Worm (Caenorhabditis elegans) whole organism, young adult: ENCODE results near the gene acr-25.

Experiments used
- F49E8.2 ChIP-seq: sonication (generic microtip); optimal IDR thresholded peaks from 3 replicates; lab custom pipeline; 2017; ENCODE audit warnings: missing genetic modification characterization, mild to moderate bottlenecking, missing compliant biosample characterization, antibody characterized with exemption, moderate library complexity; ENCODE audit not compliant: insufficient read depth
- lsy-27 ChIP-seq: sonication (generic microtip); optimal IDR thresholded peaks from 2 replicates; lab custom pipeline; 2017; ENCODE audit warnings: missing genetic modification characterization, mild to moderate bottlenecking, missing compliant biosample characterization, antibody characterized with exemption, missing genotype, borderline replicate concordance; ENCODE audit not compliant: insufficient read depth
- sptf-2 ChIP-seq: fragments of 200-800 bp; sonication (Bioruptor generic); optimal IDR thresholded peaks from 2 replicates; lab custom pipeline; 2018; ENCODE audit warnings: mild to moderate bottlenecking, missing genetic modification characterization, missing compliant biosample characterization

DNA sequence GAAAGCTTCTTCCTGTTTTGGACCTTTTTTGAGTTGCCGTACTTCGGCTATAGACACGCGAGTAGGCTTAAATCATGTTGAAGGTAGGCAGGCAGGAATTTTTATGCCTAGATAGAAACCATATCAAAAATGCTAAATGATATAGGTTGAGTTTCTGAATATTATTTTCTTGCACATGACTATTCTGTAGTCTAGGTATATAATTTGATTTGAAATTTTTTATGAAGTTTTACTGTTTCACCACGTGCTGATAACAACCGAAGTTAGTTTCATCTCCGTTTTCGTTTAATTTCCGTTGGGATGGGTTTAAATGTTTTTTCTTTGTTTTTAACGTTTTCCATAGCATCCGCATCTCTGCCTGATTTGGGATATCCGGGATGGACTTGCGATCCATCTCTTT lies 22.9 kb downstream of the acr-25 start, which contains the start of gene Y73B6BL.37:
- TF ChIP-seq F49E8.2 (tag; lab: Kevin White, UChicago) (no peak), sptf-2 (GFP tag; lab: Kevin White, UChicago) (no peak), lsy-27 (tag; lab: Kevin White, UChicago) (no peak)
